Fruit fly (Drosophila melanogaster) whole organism, embryonic: Measurements from ENCODE around the gene Mekk1.

Experiments used
- Adf1 ChIP-seq: fragments of 200-800 bp; sonication (Bioruptor generic); IDR thresholded peaks from 2 replicates; pipeline ENCODE4 v1.3.6; 2022; ENCODE audit warnings: missing biosample characterization, missing genetic modification characterization
- B-H2 ChIP-seq: fragments of 200-800 bp; sonication (Bioruptor generic); optimal IDR thresholded peaks from 2 replicates; lab custom pipeline; 2018; ENCODE audit warnings: missing biosample characterization, mild to moderate bottlenecking, missing genetic modification characterization
- Bgb ChIP-seq: fragments of 200-800 bp; sonication (Bioruptor generic); IDR thresholded peaks from 2 replicates; pipeline ENCODE4 v1.3.6; 2022; ENCODE audit warnings: missing biosample characterization, missing genetic modification characterization; ENCODE audit not compliant: partially characterized antibody
- BtbVII ChIP-seq: fragments of 200-800 bp; sonication (Bioruptor generic); optimal IDR thresholded peaks from 3 replicates; lab custom pipeline; 2017; ENCODE audit warnings: missing biosample characterization, mild to moderate bottlenecking, missing genetic modification characterization
- C15 ChIP-seq: fragments of 200-800 bp; sonication (Bioruptor generic); IDR thresholded peaks from 3 replicates; pipeline ENCODE4 v1.3.6; 2022; ENCODE audit warnings: missing biosample characterization, missing genetic modification characterization
- CG10462 ChIP-seq: fragments of 200-800 bp; sonication (Bioruptor generic); optimal IDR thresholded peaks from 2 replicates; lab custom pipeline; 2016; ENCODE audit warnings: missing biosample characterization, missing genetic modification characterization
- CG1233 ChIP-seq: fragments of 200-800 bp; sonication (Bioruptor generic); optimal IDR thresholded peaks from 4 replicates; lab custom pipeline; 2018; ENCODE audit warnings: missing biosample characterization, mild to moderate bottlenecking, missing genetic modification characterization
- CG13624 ChIP-seq: fragments of 200-800 bp; sonication (Bioruptor generic); optimal IDR thresholded peaks from 2 replicates; lab custom pipeline; 2016; ENCODE audit warnings: missing biosample characterization, missing genetic modification characterization
- CG14050 ChIP-seq: fragments of 200-800 bp; sonication (Bioruptor generic); IDR thresholded peaks from 3 replicates; pipeline ENCODE4 v1.3.6; 2022; ENCODE audit warnings: missing biosample characterization, missing genetic modification characterization
- CG14441 ChIP-seq: fragments of 200-800 bp; sonication (Bioruptor generic); IDR thresholded peaks from 2 replicates; pipeline ENCODE4 v1.3.6; 2022; ENCODE audit warnings: missing biosample characterization, missing genetic modification characterization
- CG1529 ChIP-seq: fragments of 200-800 bp; sonication (Bioruptor generic); optimal IDR thresholded peaks from 3 replicates; lab custom pipeline; 2018; ENCODE audit warnings: missing biosample characterization, missing genetic modification characterization
- CG15696 ChIP-seq: fragments of 200-800 bp; sonication (Bioruptor generic); optimal IDR thresholded peaks from 2 replicates; lab custom pipeline; 2019; ENCODE audit warnings: missing biosample characterization, mild to moderate bottlenecking, missing genetic modification characterization, moderate library complexity
- CG17361 ChIP-seq: fragments of 200-800 bp; sonication (Bioruptor generic); IDR thresholded peaks from 3 replicates; pipeline ENCODE4 v1.3.6; 2022; ENCODE audit warnings: missing biosample characterization, missing genetic modification characterization
- CG17912 ChIP-seq: fragments of 200-800 bp; sonication (Bioruptor generic); optimal IDR thresholded peaks from 2 replicates; lab custom pipeline; 2018; ENCODE audit warnings: missing biosample characterization, mild to moderate bottlenecking, missing genetic modification characterization
- CG18619 ChIP-seq: fragments of 200-800 bp; sonication (Bioruptor generic); optimal IDR thresholded peaks from 3 replicates; lab custom pipeline; 2017; ENCODE audit warnings: missing biosample characterization, mild to moderate bottlenecking, missing genetic modification characterization
- CG6272 ChIP-seq: fragments of 200-800 bp; sonication (Bioruptor generic); IDR thresholded peaks from 2 replicates; pipeline ENCODE4 v1.3.6; 2022; ENCODE audit warnings: missing biosample characterization, missing genetic modification characterization
- CG6654 ChIP-seq: fragments of 200-800 bp; sonication (Bioruptor generic); optimal IDR thresholded peaks from 2 replicates; lab custom pipeline; 2017; ENCODE audit warnings: missing biosample characterization, mild to moderate bottlenecking, missing genetic modification characterization
- CG7786 ChIP-seq: fragments of 200-800 bp; sonication (Bioruptor generic); optimal IDR thresholded peaks from 2 replicates; lab custom pipeline; 2016; ENCODE audit warnings: missing biosample characterization, missing genetic modification characterization
- CG7987 ChIP-seq: fragments of 200-800 bp; sonication (Bioruptor generic); optimal IDR thresholded peaks from 2 replicates; lab custom pipeline; 2018; ENCODE audit warnings: missing biosample characterization, mild to moderate bottlenecking, missing genetic modification characterization, moderate library complexity
- CG8478 ChIP-seq: fragments of >200 bp; optimal IDR thresholded peaks from 2 replicates; lab custom pipeline; 2018
- CG9932 ChIP-seq: fragments of 200-800 bp; sonication (Bioruptor generic); IDR thresholded peaks from 2 replicates; pipeline ENCODE4 v1.3.6; 2022; ENCODE audit warnings: missing biosample characterization, missing genetic modification characterization
- Dbx ChIP-seq: fragments of 200-800 bp; sonication (Bioruptor generic); IDR thresholded peaks from 3 replicates; pipeline ENCODE4 v1.3.6; 2022; ENCODE audit warnings: missing biosample characterization, missing genetic modification characterization
- Dip2 ChIP-seq: fragments of 200-800 bp; sonication (Bioruptor generic); IDR thresholded peaks from 2 replicates; pipeline ENCODE4 v1.3.6; 2022; ENCODE audit warnings: missing biosample characterization, missing genetic modification characterization
- Doc2 ChIP-seq: fragments of 200-800 bp; sonication (Bioruptor generic); IDR thresholded peaks from 2 replicates; pipeline ENCODE4 v1.3.6; 2022; ENCODE audit warnings: missing biosample characterization, missing genetic modification characterization
- H2.0 ChIP-seq: fragments of 200-800 bp; sonication (Bioruptor generic); IDR thresholded peaks from 2 replicates; pipeline ENCODE4 v1.3.6; 2022; ENCODE audit warnings: missing biosample characterization, missing genetic modification characterization
- Hmr ChIP-seq: fragments of 200-800 bp; sonication (Bioruptor generic); optimal IDR thresholded peaks from 3 replicates; lab custom pipeline; 2017; ENCODE audit warnings: mild to moderate bottlenecking, missing biosample characterization, missing genetic modification reagents, missing genetic modification characterization
- Neu2 ChIP-seq: fragments of 200-800 bp; sonication (Bioruptor generic); optimal IDR thresholded peaks from 3 replicates; lab custom pipeline; 2016; ENCODE audit warnings: missing biosample characterization, missing genetic modification characterization, borderline replicate concordance
- Nf-YA ChIP-seq: fragments of 200-800 bp; sonication (Bioruptor generic); IDR thresholded peaks from 2 replicates; pipeline ENCODE4 v1.3.6; 2022; ENCODE audit warnings: missing biosample characterization, missing genetic modification characterization
- Poxn ChIP-seq: fragments of 200-800 bp; sonication (Bioruptor generic); IDR thresholded peaks from 2 replicates; pipeline ENCODE4 v1.3.6; 2022; ENCODE audit warnings: missing biosample characterization, missing genetic modification characterization
- Rfx ChIP-seq: fragments of 200-800 bp; sonication (Bioruptor generic); IDR thresholded peaks from 2 replicates; pipeline ENCODE4 v1.3.6; 2022; ENCODE audit warnings: missing biosample characterization, missing genetic modification characterization
- Stat92E ChIP-seq, 3 experiments: fragments of >200 bp in 2 of 3; fragments of 200-800 bp in 1 of 3; sonication (Bioruptor generic) in 1 of 3; optimal IDR thresholded peaks; 2 replicates each; lab custom pipeline; 2017 to 2019; ENCODE audit warnings: missing biosample characterization in 3 of 3, missing genetic modification characterization in 3 of 3, mild to moderate bottlenecking in 1 of 3, moderate library complexity in 1 of 3
- ab ChIP-seq: fragments of 200-800 bp; sonication (Bioruptor generic); optimal IDR thresholded peaks from 2 replicates; lab custom pipeline; 2016; ENCODE audit warnings: missing biosample characterization, missing genetic modification characterization
- bowl ChIP-seq: fragments of 200-800 bp; sonication (Bioruptor generic); IDR thresholded peaks from 2 replicates; pipeline ENCODE4 v1.3.6; 2022; ENCODE audit warnings: missing biosample characterization, missing genetic modification characterization
- chm ChIP-seq: fragments of 200-800 bp; sonication (Bioruptor generic); IDR thresholded peaks from 2 replicates; pipeline ENCODE4 v1.3.6; 2022; ENCODE audit warnings: missing biosample characterization, missing genetic modification characterization
- chn ChIP-seq: fragments of 200-800 bp; sonication (Bioruptor generic); optimal IDR thresholded peaks from 2 replicates; lab custom pipeline; 2016; ENCODE audit warnings: missing biosample characterization, missing genetic modification characterization
- gcm ChIP-seq: fragments of 200-800 bp; sonication (Bioruptor generic); optimal IDR thresholded peaks from 2 replicates; lab custom pipeline; 2019; ENCODE audit warnings: missing biosample characterization, mild to moderate bottlenecking, missing genetic modification characterization, moderate library complexity
- hb ChIP-seq: fragments of 200-800 bp; sonication (Bioruptor generic); IDR thresholded peaks from 3 replicates; pipeline ENCODE4 v1.3.6; 2022; ENCODE audit warnings: missing biosample characterization, missing genetic modification characterization; ENCODE audit not compliant: partially characterized antibody
- klu ChIP-seq: fragments of 200-800 bp; sonication (Bioruptor generic); IDR thresholded peaks from 2 replicates; pipeline ENCODE4 v1.3.6; 2022; ENCODE audit warnings: missing biosample characterization, missing genetic modification characterization
- kni ChIP-seq: fragments of 200-800 bp; sonication (Bioruptor generic); optimal IDR thresholded peaks from 3 replicates; lab custom pipeline; 2017; ENCODE audit warnings: mild to moderate bottlenecking, missing biosample characterization, missing genetic modification reagents, missing genetic modification characterization
- nmo ChIP-seq: fragments of 200-800 bp; sonication (Bioruptor generic); optimal IDR thresholded peaks from 2 replicates; lab custom pipeline; 2018; ENCODE audit warnings: missing biosample characterization, mild to moderate bottlenecking, missing genetic modification characterization, moderate library complexity
- org-1 ChIP-seq: fragments of 200-800 bp; sonication (Bioruptor generic); optimal IDR thresholded peaks from 2 replicates; lab custom pipeline; 2017; ENCODE audit warnings: missing biosample characterization, missing genetic modification characterization
- pan ChIP-seq, 4 experiments: fragments of >200 bp in 3 of 4; fragments of 200-800 bp in 1 of 4; sonication (Bioruptor generic) in 1 of 4; optimal IDR thresholded peaks in 3 of 4; IDR thresholded peaks in 1 of 4; 2 replicates each; pipeline versions ENCODE4 v1.3.6 to Lab custom; 2017 to 2022; ENCODE audit warnings: missing biosample characterization in 2 of 4, missing genetic modification characterization in 2 of 4, mixed read lengths in 1 of 4
- pnt ChIP-seq: fragments of 200-800 bp; sonication (Bioruptor generic); optimal IDR thresholded peaks from 3 replicates; lab custom pipeline; 2016; ENCODE audit warnings: missing biosample characterization, missing genetic modification characterization
- prd ChIP-seq, 3 experiments: fragments of >200 bp in 2 of 3; fragments of 200-800 bp in 1 of 3; sonication (Bioruptor generic) in 1 of 3; optimal IDR thresholded peaks in 2 of 3; IDR thresholded peaks in 1 of 3; 2 replicates in 2 of 3; 3 replicates in 1 of 3; pipeline versions ENCODE4 v1.3.6 to Lab custom; 2017 to 2022; ENCODE audit warnings: missing biosample characterization in 1 of 3, missing genetic modification characterization in 1 of 3
- sim ChIP-seq: fragments of 200-800 bp; sonication (Bioruptor generic); IDR thresholded peaks from 2 replicates; pipeline ENCODE4 v1.3.6; 2022; ENCODE audit warnings: missing biosample characterization, missing genetic modification characterization
- sisA ChIP-seq: fragments of 200-800 bp; sonication (Bioruptor generic); IDR thresholded peaks from 2 replicates; pipeline ENCODE4 v1.3.6; 2022; ENCODE audit warnings: missing biosample characterization, missing genetic modification characterization
- slou ChIP-seq: fragments of 200-800 bp; sonication (Bioruptor generic); optimal IDR thresholded peaks from 3 replicates; lab custom pipeline; 2016; ENCODE audit warnings: missing biosample characterization, missing genetic modification characterization
- sob ChIP-seq: fragments of 200-800 bp; sonication (Bioruptor generic); IDR thresholded peaks from 2 replicates; pipeline ENCODE4 v1.3.6; 2022; ENCODE audit warnings: missing biosample characterization, missing genetic modification characterization

Mekk1 gene

DNA sequence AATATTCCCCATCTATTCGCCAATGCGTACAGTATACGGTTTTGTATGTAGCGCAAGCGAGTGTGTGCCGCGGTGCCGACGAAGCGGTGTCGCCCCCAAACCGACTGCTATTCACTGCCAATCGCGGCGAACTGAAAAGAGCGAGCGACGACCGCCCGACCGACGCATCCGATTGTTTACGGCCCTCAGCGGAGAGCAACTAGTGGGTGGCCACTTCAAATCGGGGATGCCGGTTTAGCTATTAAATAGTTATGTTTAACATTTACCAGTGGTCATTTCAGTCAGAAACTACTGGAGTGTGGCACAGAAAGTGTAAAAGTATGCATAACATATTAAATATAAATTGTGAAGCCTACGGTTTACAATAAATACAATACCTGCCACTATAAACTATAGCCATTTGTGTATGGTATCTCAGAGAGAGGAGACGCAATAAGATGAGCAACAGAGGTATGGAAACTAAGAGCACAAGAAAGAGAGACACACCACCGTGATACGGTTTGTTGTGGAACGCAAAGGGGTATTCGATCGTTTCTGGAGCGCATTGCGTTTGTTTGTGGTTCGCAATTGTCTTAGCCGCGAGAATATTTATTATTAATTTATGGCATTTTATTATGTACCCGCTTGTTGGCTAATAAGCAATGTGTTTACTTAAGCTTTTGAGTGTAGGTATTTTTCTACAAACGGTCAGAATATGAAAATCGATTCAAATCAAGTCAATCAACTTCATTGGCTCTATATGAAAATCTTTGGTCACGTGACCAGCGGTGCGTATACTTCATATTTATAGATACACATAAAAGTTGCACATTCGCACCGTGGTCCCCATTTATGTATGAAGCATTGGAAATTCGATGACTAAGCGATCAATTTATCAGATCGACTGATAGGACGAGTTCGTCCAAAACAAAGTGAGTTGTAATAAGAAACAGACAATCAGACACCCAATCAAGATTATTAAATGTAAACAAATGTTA, 3.1 kb downstream of the Mekk1 start (continued):
- TF ChIP-seq gcm (GFP tag; lab: Kevin White, UChicago) (no peak), org-1 (GFP tag; lab: Kevin White, UChicago) (peak; percentile 5), Bgb (GFP tag; lab: Robert Waterston, UW) (peak; percentile 62), CG13624 (GFP tag; lab: Kevin White, UChicago) (no peak), CG1529 (no peak), CG7786 (no peak), klu (GFP tag; lab: Robert Waterston, UW) (no peak), Doc2 (GFP tag; lab: Robert Waterston, UW) (no peak), CG7987 (peak; percentile 35), CG15696 (tag; lab: Kevin White, UChicago) (no peak), CG10462 (GFP tag; lab: Kevin White, UChicago) (no peak), CG6654 (GFP tag; lab: Kevin White, UChicago) (no peak), Adf1 (GFP tag; lab: Robert Waterston, UW) (peak; percentile 21; the same call in 1 of the 2 replicates), sim (no peak), prd (optimal IDR thresholded peaks at IDR 0.05; lab: Kevin White, UChicago) (no peak), prd (GFP tag; IDR thresholded peaks at IDR 0.05; lab: Robert Waterston, UW) (no peak), chm (no peak; the same call in 1 of the 2 replicates), pan (optimal IDR thresholded peaks at IDR 0.05; lab: Kevin White, UChicago) (no peak), pan (GFP tag; optimal IDR thresholded peaks at IDR 0.05 in 1 of 2, IDR thresholded peaks at IDR 0.05 in 1 of 2) (no peak), B-H2 (GFP tag; lab: Kevin White, UChicago) (no peak), CG9932 (GFP tag; lab: Robert Waterston, UW) (peak; percentile 37; the same call in 1 of the 2 replicates), slou (no peak), Rfx (GFP tag; lab: Robert Waterston, UW) (peak; percentile 44; the same call in 1 of the 2 replicates), Hmr (no peak), Dbx (GFP tag; lab: Robert Waterston, UW) (peak; percentile 45; the same call in 1 of the 3 replicates), hb (no peak), bowl (no peak), Nf-YA (GFP tag; lab: Robert Waterston, UW) (no peak), CG14441 (GFP tag; lab: Robert Waterston, UW) (no peak), chn (GFP tag; lab: Kevin White, UChicago) (no peak), CG6272 (GFP tag; lab: Robert Waterston, UW) (peak; percentile 28; the same call in 1 of the 2 replicates), CG17361 (GFP tag; lab: Robert Waterston, UW) (no peak), pnt (GFP tag; lab: Kevin White, UChicago) (no peak), Poxn (no peak), sob (GFP tag; lab: Robert Waterston, UW) (no peak), C15 (GFP tag; lab: Robert Waterston, UW) (no peak), BtbVII (GFP tag; lab: Kevin White, UChicago) (peak; percentile 0), CG18619 (GFP tag; lab: Kevin White, UChicago) (no peak), Neu2 (GFP tag; lab: Kevin White, UChicago) (no peak), Stat92E (GFP tag; optimal IDR thresholded peaks at IDR 0.05; lab: Kevin White, UChicago) (peak in 1 of 3 experiments; percentile 32), H2.0 (GFP tag; lab: Robert Waterston, UW) (0 out of 2 replicates have a peak, but pooled peaks have one; percentile 6), CG8478 (lab: Kevin White, UChicago) (no peak), kni (GFP tag; lab: Kevin White, UChicago) (peak; percentile 53), CG17912 (no peak), Dip2 (GFP tag; lab: Robert Waterston, UW) (no peak), nmo (GFP tag; lab: Kevin White, UChicago) (no peak), sisA (GFP tag; lab: Robert Waterston, UW) (no peak), CG1233 (GFP tag; lab: Kevin White, UChicago) (peak; percentile 8), ab (no peak), CG14050 (GFP tag; lab: Robert Waterston, UW) (no peak)
